Worm (Caenorhabditis elegans): ENCODE measurements around the gene B0001.2.
"Not testable (repeated sequence)": the region's sequence is repeated elsewhere in the genome, so short reads cannot be mapped to it uniquely, and the experiment has no call there.

B0001.2 gene

DNA sequence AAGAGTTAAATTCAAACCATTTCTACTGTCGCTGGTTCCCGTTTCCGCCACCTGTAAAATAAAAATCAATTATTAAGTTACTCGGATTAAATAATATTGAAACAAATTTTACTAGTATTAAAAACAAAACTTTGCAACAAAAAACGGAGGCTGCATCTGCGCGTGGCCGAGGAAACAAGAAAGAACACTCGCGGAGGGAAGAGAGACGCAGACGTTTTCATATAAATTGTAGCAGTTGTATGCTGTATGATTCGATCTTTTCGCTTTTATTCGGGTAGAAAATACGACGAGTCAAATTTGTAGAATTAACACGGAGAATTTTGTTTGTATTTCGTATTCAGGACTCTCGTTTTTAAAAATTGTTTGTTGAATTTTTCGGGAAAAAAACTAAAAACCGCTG is 5.1 kb downstream of the B0001.2 start, which contains the start of gene B0001.3:
Gene B0001.3, minus strand, starts transcription at position 55 of the 400 bp plus-strand sequence.
- TF ChIP-seq ceh-18 (tag; optimal IDR thresholded peaks at IDR 0.05) = no peak
- no peak for TF ChIP-seq npax-4 (tag; optimal IDR thresholded peaks at IDR 0.05)
- no peak for TF ChIP-seq K02D7.2 (tag; optimal IDR thresholded peaks at IDR 0.05)
- TF ChIP-seq pqm-1 (tag; optimal IDR thresholded peaks at IDR 0.05) = no peak
- no peak for TF ChIP-seq ceh-2 (tag; optimal IDR thresholded peaks at IDR 0.05)

DNA sequence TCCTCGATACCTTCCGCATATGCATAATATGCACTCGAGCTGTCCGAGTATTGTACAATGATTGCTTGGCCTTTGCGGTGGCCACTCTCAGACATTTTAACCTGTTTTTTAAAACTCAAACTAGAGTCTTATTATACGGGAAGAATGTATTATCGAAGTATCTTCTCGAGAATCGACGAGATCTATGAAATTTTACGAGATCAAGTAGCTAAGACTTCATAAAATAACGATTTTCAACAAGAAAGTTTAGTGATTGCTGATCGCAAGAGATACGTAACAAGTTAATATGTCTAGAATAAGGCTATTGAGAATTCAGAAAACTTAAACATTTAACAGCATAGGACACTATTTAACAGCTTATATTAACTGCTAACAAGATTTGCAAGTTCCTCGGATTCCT is 7.5 kb downstream of the B0001.2 start, which contains the start of gene B0001.5:
Gene B0001.5, minus strand, starts transcription at position 101 of the 400 bp plus-strand sequence.
- TF ChIP-seq elt-2 (tag; optimal IDR thresholded peaks at IDR 0.05) (no peak), ztf-16 (tag; optimal IDR thresholded peaks at IDR 0.05) (no peak), hlh-8 (tag; optimal IDR thresholded peaks at IDR 0.05) (no peak), fkh-6 (tag; optimal IDR thresholded peaks at IDR 0.05) (no peak), npax-4 (tag; optimal IDR thresholded peaks at IDR 0.05) (no peak), ceh-6 (GFP tag; optimal IDR thresholded peaks at IDR 0.05) (no peak)

DNA sequence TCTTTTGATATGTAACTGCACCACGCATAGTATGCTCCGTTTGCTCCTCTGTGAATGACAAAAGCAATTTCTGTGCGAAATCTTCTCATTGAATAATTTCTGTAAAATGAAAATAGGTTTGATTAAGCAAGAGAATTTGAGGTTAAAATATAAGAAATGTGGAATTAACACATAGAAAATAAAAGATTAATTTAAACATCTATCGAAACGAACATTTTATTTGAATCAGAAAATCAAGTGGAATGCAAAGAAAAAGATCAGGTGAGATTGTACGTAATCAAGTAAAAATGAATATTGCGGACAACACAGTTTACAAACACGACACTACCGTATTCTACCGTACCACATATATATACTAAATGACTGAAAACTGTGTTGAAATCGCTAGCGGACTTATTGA is 9.8 kb downstream of the B0001.2 start, which contains the start of gene B0001.8:
Gene B0001.8, minus strand, starts transcription at position 101 of the 400 bp plus-strand sequence.
- no peak for TF ChIP-seq ceh-2 (tag; optimal IDR thresholded peaks at IDR 0.05)
- no peak for TF ChIP-seq hlh-6 (tag; optimal IDR thresholded peaks at IDR 0.05)
- TF ChIP-seq hlh-8 (tag; optimal IDR thresholded peaks at IDR 0.05) = no peak
- TF ChIP-seq zip-5 (tag; optimal IDR thresholded peaks at IDR 0.05) = no peak
- no peak for TF ChIP-seq ttx-3 (tag; optimal IDR thresholded peaks at IDR 0.05)
- no peak for TF ChIP-seq pros-1 (tag; optimal IDR thresholded peaks at IDR 0.05)
- TF ChIP-seq ztf-16 (tag; optimal IDR thresholded peaks at IDR 0.05) = no peak
- no peak for TF ChIP-seq sox-4 (tag; optimal IDR thresholded peaks at IDR 0.05)
- TF ChIP-seq fkh-10 (GFP tag; optimal IDR thresholded peaks at IDR 0.05) = no peak
- no peak for TF ChIP-seq T23F11.4 (GFP tag; optimal IDR thresholded peaks at IDR 0.05)
- TF ChIP-seq ceh-30 (tag; optimal IDR thresholded peaks at IDR 0.05) = no peak

DNA sequence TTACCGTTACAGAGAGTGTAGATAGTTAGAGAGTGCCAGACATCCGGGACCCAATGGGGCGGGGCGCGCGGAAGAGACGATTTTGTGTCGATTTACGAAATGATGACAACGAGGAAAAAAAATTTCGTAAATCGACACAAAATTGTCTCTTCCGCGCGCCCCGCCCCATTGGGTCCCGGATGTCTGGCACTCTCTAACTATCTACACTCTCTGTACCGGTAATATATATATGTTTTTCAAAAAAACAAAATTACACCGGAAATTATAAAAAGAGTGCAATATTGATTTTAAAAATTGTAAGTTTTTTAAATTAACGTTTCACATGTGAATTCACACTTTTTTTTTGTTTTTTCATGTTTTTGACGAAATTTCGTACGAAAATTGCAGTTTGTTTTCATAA is 12.7 kb downstream of the B0001.2 start, which contains the start of gene B0001.4:
Gene B0001.4, minus strand, starts transcription at position 101 of the 400 bp plus-strand sequence.
- not testable (repeated sequence) for TF ChIP-seq rnt-1 (tag; optimal IDR thresholded peaks at IDR 0.05); ceh-19 (GFP tag; optimal IDR thresholded peaks at IDR 0.05); unc-42 (tag; optimal IDR thresholded peaks at IDR 0.05)

DNA sequence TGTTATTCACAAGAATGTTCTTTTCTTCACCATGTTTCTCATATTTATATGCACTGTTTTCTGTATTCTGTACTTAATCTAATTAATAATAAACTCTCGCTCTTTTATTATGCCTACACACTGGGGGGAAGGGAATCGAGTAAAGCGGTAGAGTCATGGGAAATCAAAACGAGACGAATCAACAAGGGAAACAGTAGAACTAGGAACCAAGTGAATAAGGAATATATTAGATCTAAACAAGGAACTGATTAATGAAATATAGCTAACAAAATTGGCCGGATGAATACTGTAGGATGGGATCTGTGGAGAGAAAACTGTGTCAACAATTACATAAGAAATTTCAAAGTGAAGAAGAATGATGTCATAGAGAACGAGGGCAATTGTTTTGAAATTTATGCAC is 15.8 kb downstream of the B0001.2 start:
- TF ChIP-seq ceh-22 (tag; optimal IDR thresholded peaks at IDR 0.05) = no peak

DNA sequence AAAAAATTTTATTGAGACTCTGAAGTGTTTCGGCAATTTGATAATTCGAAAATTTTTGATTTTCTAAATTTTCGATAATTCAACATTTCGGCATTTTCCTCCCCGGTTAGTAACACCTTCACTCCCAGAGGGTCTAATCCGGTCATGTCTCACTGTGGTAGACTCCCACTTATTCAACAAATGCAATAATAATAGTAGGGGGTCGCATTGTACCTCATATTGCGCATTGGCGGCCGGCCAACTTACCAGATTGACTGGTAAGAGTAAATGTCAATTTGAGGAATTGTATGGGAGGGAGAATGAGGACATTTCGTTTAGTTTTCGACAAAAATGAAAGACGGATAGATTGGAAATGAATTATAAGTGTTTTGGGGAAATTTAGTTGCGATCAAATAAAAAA is 17.0 kb downstream of the B0001.2 start:
- TF ChIP-seq ceh-19 (GFP tag; optimal IDR thresholded peaks at IDR 0.05) (no peak), pat-9 (tag; optimal IDR thresholded peaks at IDR 0.05) (no peak), ceh-45 (GFP tag; IDR thresholded peaks at IDR 0.05) (no peak), dmd-4 (tag; optimal IDR thresholded peaks at IDR 0.05; ENCODE audit: borderline replicate concordance) (no peak), sdc-2 (tag; optimal IDR thresholded peaks at IDR 0.05) (no peak), sox-2 (GFP tag; IDR thresholded peaks at IDR 0.05) (no peak), tbx-2 (tag; optimal IDR thresholded peaks at IDR 0.05) (no peak), K09A11.1 (tag; optimal IDR thresholded peaks at IDR 0.05; ENCODE audit: insufficient read depth) (no peak), pha-4 (tag; optimal IDR thresholded peaks at IDR 0.05) (no peak), mec-3 (tag; optimal IDR thresholded peaks at IDR 0.05; ENCODE audit: borderline replicate concordance) (no peak), fkh-10 (GFP tag; optimal IDR thresholded peaks at IDR 0.05) (no peak), pha-2 (tag; optimal IDR thresholded peaks at IDR 0.05) (no peak), F13H6.1 (tag; optimal IDR thresholded peaks at IDR 0.05) (no peak), ceh-48 (tag; optimal IDR thresholded peaks at IDR 0.05) (no peak), nhr-232 (tag; optimal IDR thresholded peaks at IDR 0.05) (no peak), ceh-31 (tag; optimal IDR thresholded peaks at IDR 0.05) (no peak), Y22D7AL.16 (tag; optimal IDR thresholded peaks at IDR 0.05) (no peak), lim-6 (tag; optimal IDR thresholded peaks at IDR 0.05) (no peak), T23F11.4 (GFP tag; optimal IDR thresholded peaks at IDR 0.05) (no peak)

Measured in whole organism, late embryonic.